Fruit fly (Drosophila melanogaster) whole organism: ENCODE data around the gene CG11562.

Source experiments
- CG8478 ChIP-seq: fragments of >200 bp; optimal IDR thresholded peaks from 2 replicates; lab custom pipeline; 2018; ENCODE audit warnings: inconsistent platforms
- Dll ChIP-seq: fragments of >200 bp; optimal IDR thresholded peaks from 2 replicates; lab custom pipeline; 2017
- EcR ChIP-seq, 2 experiments: fragments of >200 bp; optimal IDR thresholded peaks; 2 replicates each; lab custom pipeline; 2017; ENCODE audit warnings: missing biosample characterization in 2 of 2, missing genetic modification characterization in 2 of 2, missing genetic modification reagents in 2 of 2
- pan ChIP-seq: fragments of >200 bp; optimal IDR thresholded peaks from 2 replicates; lab custom pipeline; 2017
- psq ChIP-seq: fragments of >200 bp; optimal IDR thresholded peaks from 2 replicates; lab custom pipeline; 2017
- usp ChIP-seq: fragments of >200 bp; optimal IDR thresholded peaks from 2 replicates; lab custom pipeline; 2017; ENCODE audit warnings: missing biosample characterization, missing genetic modification characterization, mixed read lengths

Gene CG11562

DNA sequence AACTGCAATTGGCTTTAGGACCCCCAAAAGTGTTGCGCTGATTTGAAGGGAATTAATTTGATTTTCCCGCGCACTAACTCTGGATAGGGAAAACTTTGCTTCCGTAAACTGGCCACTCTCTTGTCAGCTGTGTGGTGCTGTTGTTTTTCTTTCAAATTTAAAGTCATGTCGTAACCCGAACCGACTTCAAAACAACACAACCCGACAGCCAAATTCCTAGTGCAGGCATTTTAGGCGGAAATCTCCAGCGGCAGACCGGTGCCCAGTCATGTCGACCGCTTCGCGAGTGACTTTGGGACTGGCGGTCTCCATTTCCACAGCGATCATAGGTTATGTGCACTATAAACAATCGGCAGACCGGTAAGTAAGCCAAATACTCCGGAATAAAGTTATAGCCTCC lies at the start of gene CG11562:
CG11562 (plus strand) TSS at position 119 of the 400 bp plus-strand sequence.
- TF ChIP-seq usp (GFP tag; lab: Kevin White, UChicago) (no peak), CG8478 (lab: Kevin White, UChicago) (no peak), pan (lab: Kevin White, UChicago) (no peak), Dll (no peak), EcR (GFP tag; optimal IDR thresholded peaks at IDR 0.05; lab: Kevin White, UChicago) (no peak), psq (no peak)

DNA sequence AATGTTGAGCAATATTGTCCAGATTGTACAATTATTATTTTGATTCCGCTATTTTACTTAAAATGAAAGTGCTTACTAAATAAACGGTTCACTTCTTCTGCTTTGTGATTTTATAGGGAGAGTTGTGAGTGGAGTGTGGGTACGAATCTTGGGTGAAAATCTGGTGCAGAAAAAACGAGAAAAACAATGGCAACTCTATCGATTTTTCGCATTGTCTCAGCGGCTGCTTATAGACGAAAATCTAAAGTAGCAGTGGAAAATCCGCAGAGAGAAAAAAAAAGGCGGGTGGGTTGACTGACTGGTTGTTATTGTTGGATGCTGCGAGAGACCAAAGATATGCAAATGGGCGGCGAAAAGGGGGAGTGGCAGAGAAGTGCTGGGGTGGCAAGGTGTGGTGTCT lies 49.1 kb upstream of the CG11562 start:
- TF ChIP-seq CG8478 (lab: Kevin White, UChicago): no peak
- no peak for TF ChIP-seq psq
- TF ChIP-seq EcR (GFP tag; optimal IDR thresholded peaks at IDR 0.05; lab: Kevin White, UChicago): no peak
- no peak for TF ChIP-seq pan (lab: Kevin White, UChicago)
- no peak for TF ChIP-seq usp (GFP tag; lab: Kevin White, UChicago)
- no peak for TF ChIP-seq Dll

DNA sequence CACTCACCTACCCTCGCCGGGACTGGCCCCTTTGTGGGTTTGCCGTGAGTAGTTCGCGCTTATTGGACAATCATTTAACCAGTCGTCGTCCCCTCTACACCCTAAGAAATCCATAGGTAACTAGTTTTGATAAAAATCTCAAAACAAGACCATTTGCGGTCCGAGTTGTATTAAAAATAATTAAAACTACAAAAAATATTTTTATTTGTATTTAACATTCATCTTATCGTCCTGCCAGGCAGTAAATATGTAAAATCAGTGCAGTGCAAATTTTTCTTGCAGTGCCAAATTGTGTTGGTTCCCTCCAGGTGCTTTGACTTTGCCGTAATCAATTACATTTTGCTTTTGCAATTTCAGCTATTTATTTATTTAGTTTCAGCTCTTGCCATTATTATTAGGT lies 48.4 kb upstream of the CG11562 start:
- TF ChIP-seq CG8478 (lab: Kevin White, UChicago): no peak

DNA sequence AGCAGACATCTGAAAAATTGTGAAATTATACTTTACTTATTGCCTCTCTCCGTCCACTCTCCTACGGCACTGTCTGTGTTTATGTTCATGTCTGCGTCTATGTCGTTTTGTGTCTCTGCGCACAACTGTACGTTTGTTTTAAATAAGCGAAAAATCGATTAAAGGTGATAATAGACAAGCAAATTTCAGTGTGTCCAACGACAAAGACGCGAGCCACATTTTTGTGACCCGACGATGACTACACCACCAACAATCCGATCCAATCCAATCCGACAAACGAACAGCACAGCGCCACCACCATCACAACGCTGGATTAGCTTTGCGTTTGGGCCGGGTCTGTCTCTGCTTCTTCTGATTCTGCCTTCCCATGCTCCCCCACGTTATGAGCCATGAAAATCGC lies 47.7 kb upstream of the CG11562 start:
- TF ChIP-seq pan (lab: Kevin White, UChicago): no peak
- TF ChIP-seq Dll: no peak
- TF ChIP-seq CG8478 (lab: Kevin White, UChicago): no peak
- no peak for TF ChIP-seq usp (GFP tag; lab: Kevin White, UChicago)

DNA sequence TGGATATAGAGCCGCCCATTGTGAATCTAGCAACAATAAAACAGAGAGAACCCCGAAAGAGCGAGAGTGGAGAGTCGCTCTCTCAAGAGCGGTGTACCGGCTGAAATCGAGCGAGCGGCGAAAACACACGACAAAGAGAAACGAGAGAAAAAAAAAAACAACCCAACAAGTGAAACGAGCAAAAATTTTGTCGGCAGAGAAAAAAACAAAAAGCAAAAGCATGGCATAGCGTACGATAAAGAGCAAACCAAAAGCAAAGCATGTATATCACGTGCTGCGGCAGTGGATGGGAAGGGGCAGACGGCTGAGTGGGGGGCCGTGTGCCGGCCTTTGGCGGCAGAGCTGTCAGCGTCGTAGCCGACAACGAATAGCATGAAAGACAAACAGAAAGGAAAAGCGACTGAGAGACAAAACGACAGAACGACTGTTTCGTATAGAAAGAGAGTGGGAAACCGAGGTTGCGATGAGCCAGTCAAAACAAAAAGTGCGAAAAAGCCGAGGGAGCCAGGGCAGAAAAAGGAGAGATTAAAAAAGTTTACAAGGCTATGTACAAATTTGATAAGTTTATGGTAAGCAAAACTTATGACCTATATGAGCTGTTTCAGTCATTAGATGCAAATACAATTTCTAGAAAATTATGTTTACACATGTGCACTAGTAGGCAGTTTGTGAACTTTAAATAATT lies 45.4 kb upstream of the CG11562 start:
- TF ChIP-seq Dll: peak; percentile 79
- TF ChIP-seq usp (GFP tag; lab: Kevin White, UChicago): no peak

DNA sequence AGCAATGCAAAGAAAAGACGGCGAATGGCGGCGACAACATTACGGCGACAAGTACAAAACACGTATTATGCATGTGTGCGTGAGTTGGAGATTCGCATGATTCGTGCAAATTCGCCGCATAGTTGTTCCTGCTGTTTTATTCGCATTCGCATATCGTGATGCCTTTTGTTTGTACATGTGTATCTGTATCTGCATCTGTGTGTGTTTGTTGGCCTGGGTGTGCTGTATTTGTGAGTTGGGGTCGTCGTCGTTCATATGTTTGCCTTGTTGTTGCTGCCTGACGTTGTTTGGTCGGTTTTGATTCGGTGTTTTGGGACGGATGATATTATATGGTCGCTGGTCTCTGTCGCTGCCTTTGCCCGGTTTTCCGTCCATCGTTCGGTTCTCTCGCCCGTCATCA lies 44.8 kb upstream of the CG11562 start:
- TF ChIP-seq CG8478 (lab: Kevin White, UChicago): no peak
- TF ChIP-seq Dll: no peak
- no peak for TF ChIP-seq usp (GFP tag; lab: Kevin White, UChicago)
- no peak for TF ChIP-seq EcR (GFP tag; optimal IDR thresholded peaks at IDR 0.05; lab: Kevin White, UChicago)
- no peak for TF ChIP-seq psq
- no peak for TF ChIP-seq pan (lab: Kevin White, UChicago)

DNA sequence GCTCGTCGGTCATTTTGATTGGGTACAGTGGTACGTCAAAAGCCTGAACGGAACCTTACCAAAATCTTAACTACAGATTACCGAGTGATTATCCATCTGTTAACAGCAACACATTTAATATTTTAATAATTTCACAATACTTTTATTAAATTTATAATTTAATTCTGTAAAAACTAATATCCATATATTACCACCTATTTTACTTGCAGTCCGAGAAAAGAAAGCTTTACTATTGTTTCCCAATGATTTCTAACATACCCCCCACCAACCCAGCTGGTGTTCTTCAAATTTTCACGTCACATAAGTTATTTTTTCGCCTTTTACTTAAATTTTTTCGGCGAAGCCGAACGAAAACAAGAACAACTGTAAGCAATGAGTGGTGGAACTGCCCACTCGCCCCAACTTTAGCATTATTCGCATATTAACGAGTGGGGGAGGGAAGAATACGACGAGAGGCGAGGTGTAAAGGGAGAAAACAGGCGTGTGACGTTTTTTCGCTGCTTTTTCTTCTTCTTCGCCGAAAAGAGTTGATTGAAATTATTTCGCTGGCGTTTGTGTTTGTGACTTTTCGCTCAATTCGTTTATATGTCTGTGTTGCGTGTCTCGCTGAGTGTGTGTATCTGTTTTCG lies 44.3 kb upstream of the CG11562 start:
- TF ChIP-seq CG8478 (lab: Kevin White, UChicago) (no peak), Dll (no peak), EcR (GFP tag; optimal IDR thresholded peaks at IDR 0.05; lab: Kevin White, UChicago) (no peak), pan (lab: Kevin White, UChicago) (no peak), usp (GFP tag; lab: Kevin White, UChicago) (no peak), psq (no peak)

DNA sequence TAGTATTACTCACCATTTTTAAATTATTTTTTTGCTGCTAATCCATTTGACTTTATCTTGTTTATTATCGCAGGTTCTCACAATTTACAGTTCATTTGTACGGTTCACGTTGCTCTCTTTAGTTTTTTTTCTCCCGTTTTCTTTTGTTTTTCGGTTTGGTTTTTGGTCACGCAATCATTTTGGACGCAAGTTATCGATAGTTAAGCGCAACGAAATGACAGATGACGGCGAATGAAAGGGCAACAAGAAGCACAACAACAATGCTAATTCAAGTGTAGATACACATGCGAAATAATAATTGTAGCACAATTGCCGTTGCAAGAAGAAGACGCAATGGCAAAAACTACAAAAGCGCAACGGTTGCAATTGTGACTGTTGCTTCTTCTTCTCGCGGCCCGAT lies 43.6 kb upstream of the CG11562 start:
- TF ChIP-seq EcR (GFP tag; optimal IDR thresholded peaks at IDR 0.05; lab: Kevin White, UChicago): no peak
- TF ChIP-seq Dll: no peak
- TF ChIP-seq pan (lab: Kevin White, UChicago): no peak
- TF ChIP-seq CG8478 (lab: Kevin White, UChicago): no peak
- no peak for TF ChIP-seq psq
- no peak for TF ChIP-seq usp (GFP tag; lab: Kevin White, UChicago)

DNA sequence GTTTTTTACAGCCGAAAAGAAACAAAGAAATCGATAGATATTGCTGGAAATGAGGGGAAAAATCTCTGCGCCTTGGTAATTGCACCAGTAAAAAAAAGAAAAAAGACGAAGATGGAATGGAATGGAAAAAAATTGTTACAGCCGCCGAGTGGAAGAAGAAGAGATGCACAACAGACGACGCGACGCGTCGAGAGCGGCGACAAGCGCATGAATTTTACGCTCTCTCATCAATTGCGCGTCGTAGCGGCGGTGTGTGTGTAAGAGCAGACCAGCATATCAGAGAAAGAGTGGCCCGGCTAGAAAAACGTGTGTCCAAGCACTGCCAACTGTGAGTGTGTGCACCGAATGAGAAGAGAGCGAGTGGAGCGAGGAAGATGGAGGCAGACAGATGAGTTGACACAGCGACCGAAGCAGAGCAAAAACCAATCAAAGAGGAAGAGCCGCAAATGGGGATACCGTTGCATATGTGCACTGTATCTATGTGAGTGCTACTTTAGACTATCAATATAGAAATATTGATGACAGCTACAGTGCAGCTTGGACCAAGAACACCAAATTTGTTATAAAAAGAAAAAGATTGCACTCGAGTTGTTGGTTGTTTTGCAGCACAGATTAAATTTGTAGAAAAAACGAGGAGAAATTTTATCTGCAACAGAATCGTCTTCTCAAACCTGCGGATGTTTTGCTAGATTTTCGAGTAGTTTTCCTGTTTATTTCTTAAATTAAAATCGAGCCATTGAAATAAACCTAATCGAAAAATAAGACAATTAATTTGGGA lies 43.0 kb upstream of the CG11562 start:
- peak; percentile 91 for TF ChIP-seq Dll
- TF ChIP-seq psq: no peak

DNA sequence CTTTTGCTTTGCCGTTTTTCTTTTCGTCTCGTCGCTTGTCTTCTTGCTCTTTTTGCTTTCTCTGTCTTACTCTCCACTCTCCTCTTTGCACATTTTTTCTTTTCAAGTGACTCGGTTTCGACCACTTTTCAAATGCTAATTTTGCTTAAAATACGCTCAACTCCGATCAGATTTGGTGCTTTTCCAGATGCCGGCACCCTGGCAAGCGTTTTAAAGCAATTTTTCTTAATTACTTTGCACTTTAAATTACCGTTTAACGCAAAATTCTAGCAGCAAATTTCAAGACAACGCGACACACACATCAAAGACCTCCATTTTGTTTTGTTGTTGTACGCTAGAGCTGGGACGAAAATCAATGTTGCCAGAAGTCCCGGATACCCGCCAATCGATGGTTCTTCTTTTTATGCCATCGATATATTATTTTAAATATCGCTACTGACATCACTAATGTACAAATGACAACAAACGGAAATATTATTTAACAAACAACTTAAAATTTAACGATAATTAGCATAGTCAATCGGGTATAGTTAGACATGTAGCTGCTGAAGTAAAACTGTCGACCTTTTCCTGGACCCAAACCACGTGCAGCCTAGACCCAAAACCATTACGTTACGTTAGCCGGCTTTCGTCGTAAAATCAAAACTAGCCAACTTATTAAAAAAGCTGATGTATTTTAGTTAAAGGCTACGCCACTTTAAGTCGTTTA lies 41.6 kb upstream of the CG11562 start, which contains the start of gene kis:
kis (minus strand) TSS at position 317 of the 709 bp plus-strand sequence.
- TF ChIP-seq Dll: no peak
- TF ChIP-seq usp (GFP tag; lab: Kevin White, UChicago): no peak

DNA sequence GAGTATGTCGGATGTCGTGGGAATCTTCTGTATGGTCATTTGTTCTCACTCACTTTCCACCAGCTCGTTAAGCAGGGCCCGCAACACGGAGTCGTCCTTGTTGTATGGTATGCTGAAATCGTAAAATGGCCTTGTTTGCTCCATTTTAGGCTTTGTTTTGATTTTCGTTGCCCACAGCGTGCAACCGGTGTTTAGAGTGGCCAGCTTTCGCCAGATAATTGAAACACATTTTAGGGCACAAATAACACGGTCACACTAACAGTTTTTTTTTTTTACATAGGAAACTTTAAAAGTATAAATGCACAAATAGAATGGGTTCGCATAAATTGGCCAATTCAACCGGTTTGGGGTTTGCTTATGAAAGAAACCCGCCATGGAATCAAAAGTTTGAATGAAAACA lies 40.0 kb upstream of the CG11562 start, which contains the start of gene Rpp30:
Rpp30 (minus strand) TSS at position 200 of the 400 bp plus-strand sequence.
- TF ChIP-seq psq (no peak), pan (lab: Kevin White, UChicago) (no peak), CG8478 (lab: Kevin White, UChicago) (no peak), EcR (GFP tag; optimal IDR thresholded peaks at IDR 0.05; lab: Kevin White, UChicago) (no peak), Dll (no peak), usp (GFP tag; lab: Kevin White, UChicago) (no peak)

DNA sequence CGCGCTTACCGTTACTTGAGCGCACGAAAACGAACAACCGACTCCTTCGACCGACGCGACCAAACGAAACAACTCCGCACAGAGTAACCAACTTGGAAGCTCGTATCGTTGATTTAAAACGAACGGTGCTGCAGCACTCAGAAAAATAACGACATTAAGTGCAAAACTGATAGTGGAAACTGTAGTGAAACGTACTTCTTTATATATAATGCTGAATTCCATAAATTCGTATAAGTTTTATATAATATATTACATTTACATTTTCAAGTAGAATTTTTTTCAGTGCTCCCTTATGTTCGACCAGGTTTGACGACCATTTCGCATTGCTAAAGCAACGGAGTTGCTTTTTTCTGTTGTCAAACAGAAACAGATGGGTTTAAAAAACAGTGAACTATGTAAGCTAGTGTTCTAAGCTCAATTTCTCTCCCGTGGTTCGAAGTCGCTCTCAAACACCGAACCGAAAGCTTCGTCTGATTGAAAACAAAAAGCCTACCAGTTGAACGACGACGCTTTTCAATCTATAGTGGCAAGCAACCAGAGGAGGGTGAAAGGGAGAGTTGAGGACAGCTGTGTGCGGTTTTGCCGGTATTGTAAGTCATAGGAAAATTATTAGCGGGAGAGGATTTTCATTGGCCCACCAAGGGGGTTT lies 24.7 kb upstream of the CG11562 start, which contains the start of gene CG17075:
CG17075 (minus strand) TSS at position 65 of the 649 bp plus-strand sequence.
- TF ChIP-seq CG8478 (lab: Kevin White, UChicago) (no peak), Dll (no peak), pan (lab: Kevin White, UChicago) (no peak), psq (no peak), EcR (GFP tag; optimal IDR thresholded peaks at IDR 0.05; lab: Kevin White, UChicago) (no peak), usp (GFP tag; lab: Kevin White, UChicago) (no peak)
